Fruit fly (Drosophila melanogaster) whole organism: Measurements from ENCODE around the gene wrm2.

Experiments used
- CG8478 ChIP-seq: fragments of >200 bp; optimal IDR thresholded peaks from 2 replicates; lab custom pipeline; 2018; ENCODE audit warnings: inconsistent platforms
- EcR ChIP-seq, 2 experiments: fragments of >200 bp; optimal IDR thresholded peaks; 2 replicates each; lab custom pipeline; 2017; ENCODE audit warnings: missing biosample characterization in 2 of 2, missing genetic modification characterization in 2 of 2, missing genetic modification reagents in 2 of 2
- pan ChIP-seq: fragments of >200 bp; optimal IDR thresholded peaks from 2 replicates; lab custom pipeline; 2017
- psq ChIP-seq: fragments of >200 bp; optimal IDR thresholded peaks from 2 replicates; lab custom pipeline; 2017
- usp ChIP-seq: fragments of >200 bp; optimal IDR thresholded peaks from 2 replicates; lab custom pipeline; 2017; ENCODE audit warnings: missing biosample characterization, missing genetic modification characterization, mixed read lengths

dm6 chr3L:7361095-7361522 is 26.1 kb upstream of the wrm2 start:
- TF ChIP-seq usp (GFP tag; lab: Kevin White, UChicago): no peak
- TF ChIP-seq CG8478 (lab: Kevin White, UChicago): no peak
- no peak for TF ChIP-seq EcR (GFP tag; optimal IDR thresholded peaks at IDR 0.05; lab: Kevin White, UChicago)
- TF ChIP-seq psq (lab: Kevin White, UChicago): no peak
- TF ChIP-seq pan (lab: Kevin White, UChicago): no peak
